Worm (Caenorhabditis elegans): ENCODE measurements around the gene unc-44.

- TF ChIP-seq klf-2 (GFP tag; conservative IDR thresholded peaks at IDR 0.05) = no peak
- TF ChIP-seq flt-1 (GFP tag; IDR thresholded peaks at IDR 0.05) = no peak
- TF ChIP-seq ztf-23 (GFP tag; IDR thresholded peaks at IDR 0.05) = no peak
- TF ChIP-seq tab-1 (GFP tag; IDR thresholded peaks at IDR 0.05) = no peak
- TF ChIP-seq ztf-29 (GFP tag; IDR thresholded peaks at IDR 0.05) = no peak
Measured at ce11 chrIV:5939122-5939521, 36.2 kb upstream of the unc-44 start, which contains the start of gene mcu-1.
